Worm (Caenorhabditis elegans) whole organism, midembryonic: Measurements from ENCODE around the gene C45H4.14.

Experiments
- T22C8.4 ChIP-seq: fragments of 200-800 bp; sonication (Bioruptor generic); IDR thresholded peaks from 2 replicates; pipeline ENCODE4 v1.3.6; 2022; ENCODE audit warnings: missing genetic modification characterization, missing compliant biosample characterization
- cog-1 ChIP-seq: sonication (generic microtip); optimal IDR thresholded peaks from 2 replicates; lab custom pipeline; 2016; ENCODE audit warnings: missing genetic modification characterization, missing compliant biosample characterization
- flt-1 ChIP-seq: fragments of 200-800 bp; sonication (Bioruptor generic); IDR thresholded peaks from 2 replicates; pipeline ENCODE4 v1.3.6; 2022; ENCODE audit warnings: missing genetic modification characterization, missing compliant biosample characterization
- med-1 ChIP-seq: sonication (generic microtip); optimal IDR thresholded peaks from 2 replicates; lab custom pipeline; 2017; ENCODE audit warnings: missing genetic modification characterization, mild to moderate bottlenecking, missing compliant biosample characterization, antibody characterized with exemption, missing genetic modification reagents; ENCODE audit not compliant: insufficient read depth
- ztf-23 ChIP-seq: fragments of 200-800 bp; sonication (Bioruptor generic); IDR thresholded peaks from 2 replicates; pipeline ENCODE4 v1.3.6; 2022; ENCODE audit warnings: missing genetic modification reagents, missing genetic modification characterization, missing compliant biosample characterization

DNA sequence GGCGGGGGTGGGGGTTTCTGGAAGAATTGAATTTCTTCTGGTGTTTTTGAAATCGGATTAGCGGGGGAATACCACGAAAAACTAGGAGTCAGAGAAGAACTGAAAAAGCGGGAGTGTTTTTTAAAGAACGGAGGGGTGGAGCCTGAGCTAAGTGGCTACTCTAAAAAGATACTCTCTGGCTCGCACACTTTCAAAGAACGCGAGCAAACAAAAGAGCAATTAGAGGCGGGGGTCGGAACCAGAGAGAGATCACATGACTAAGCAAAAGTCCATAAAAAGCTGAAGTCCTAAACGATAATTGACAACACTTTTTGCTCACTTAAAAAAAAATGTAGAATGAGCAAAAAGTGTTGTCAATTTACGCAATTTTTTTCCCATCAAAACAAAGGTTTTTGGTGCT lies 24.9 kb downstream of the C45H4.14 start:
- no peak for TF ChIP-seq med-1 (GFP tag; lab: Kevin White, UChicago)
- TF ChIP-seq flt-1 (GFP tag; lab: Robert Waterston, UW) = no peak
- TF ChIP-seq T22C8.4 = no peak
- no peak for TF ChIP-seq cog-1 (tag; lab: Kevin White, UChicago)
- no peak for TF ChIP-seq ztf-23 (GFP tag; lab: Robert Waterston, UW)
